Worm (Caenorhabditis elegans) whole organism, L4 larva: ENCODE results near the gene E04D5.4.
A peak's percentile ranks its signal among the peaks of the same experiment; 100 is the strongest.

Source experiments
- R02D3.7 ChIP-seq: fragments of 150-350 bp; sonication (generic microtip); optimal IDR thresholded peaks from 3 replicates; lab custom pipeline; 2014; ENCODE audit warnings: missing biosample characterization, missing genetic modification characterization
- T26A8.4 ChIP-seq: fragments of 200-800 bp; sonication (Bioruptor generic); IDR thresholded peaks from 2 replicates; pipeline ENCODE4 v1.3.6; 2022; ENCODE audit warnings: missing genetic modification characterization, missing compliant biosample characterization
- Y105C5A.15 ChIP-seq: fragments of 200-800 bp; sonication (Bioruptor generic); IDR thresholded peaks from 2 replicates; pipeline ENCODE4 v1.3.6; 2022; ENCODE audit warnings: missing genetic modification characterization, missing compliant biosample characterization
- Y5F2A.4 ChIP-seq: fragments of 200-800 bp; sonication (Bioruptor generic); optimal IDR thresholded peaks from 2 replicates; lab custom pipeline; 2018; ENCODE audit warnings: mild to moderate bottlenecking, missing genetic modification characterization, missing compliant biosample characterization
- aha-1 ChIP-seq: fragments of 150-350 bp; peaks from one replicate; lab custom pipeline; 2014; ENCODE audit warnings: missing biosample characterization, missing genetic modification characterization
- ces-1 ChIP-seq: fragments of 150-350 bp; sonication (generic microtip); optimal IDR thresholded peaks from 4 replicates; lab custom pipeline; 2014; ENCODE audit warnings: missing biosample characterization, missing genetic modification reagents, missing genetic modification characterization
- daf-16 ChIP-seq, 3 experiments: sonication (generic microtip); optimal IDR thresholded peaks; 2 replicates each; lab custom pipeline; 2016 to 2017; ENCODE audit warnings: missing genetic modification characterization in 3 of 3, missing genetic modification reagents in 3 of 3, mild to moderate bottlenecking in 2 of 3, missing compliant biosample characterization in 2 of 3, missing biosample characterization in 1 of 3, moderate library complexity in 1 of 3
- dmd-6 ChIP-seq: fragments of 200-800 bp; sonication (Bioruptor generic); IDR thresholded peaks from 2 replicates; pipeline ENCODE4 v1.3.6; 2022; ENCODE audit warnings: missing genetic modification reagents, missing genetic modification characterization, missing compliant biosample characterization
- dve-1 ChIP-seq: sonication (generic microtip); optimal IDR thresholded peaks from 2 replicates; lab custom pipeline; 2017; ENCODE audit warnings: antibody characterized with exemption, mild to moderate bottlenecking, missing genetic modification characterization, missing compliant biosample characterization; ENCODE audit not compliant: insufficient read depth
- egl-43 ChIP-seq: fragments of 200-800 bp; sonication (Bioruptor generic); IDR thresholded peaks from 2 replicates; pipeline ENCODE4 v1.3.6; 2022; ENCODE audit warnings: missing genetic modification reagents, missing genetic modification characterization, missing compliant biosample characterization
- hlh-11 ChIP-seq: fragments of 200-800 bp; sonication (Bioruptor generic); optimal IDR thresholded peaks from 2 replicates; lab custom pipeline; 2018; ENCODE audit warnings: mild to moderate bottlenecking, missing genetic modification characterization, missing compliant biosample characterization
- lin-15B ChIP-seq: fragments of 150-350 bp; sonication (generic microtip); optimal IDR thresholded peaks from 3 replicates; lab custom pipeline; 2014; ENCODE audit warnings: missing biosample characterization, missing genetic modification characterization
- madf-5 ChIP-seq, 2 experiments: fragments of 200-800 bp; sonication (Bioruptor generic); IDR thresholded peaks; 2 replicates each; pipeline ENCODE4 v1.3.6; 2022; ENCODE audit warnings: missing compliant biosample characterization in 2 of 2, missing genetic modification characterization in 2 of 2
- madf-9 ChIP-seq: fragments of 200-800 bp; sonication (Bioruptor generic); conservative IDR thresholded peaks from 2 replicates; pipeline ENCODE4 v1.3.6; 2022; ENCODE audit warnings: missing genetic modification reagents, missing genetic modification characterization, missing compliant biosample characterization
- mxl-3 ChIP-seq: fragments of 200-800 bp; sonication (Bioruptor generic); optimal IDR thresholded peaks from 2 replicates; lab custom pipeline; 2018; ENCODE audit warnings: mild to moderate bottlenecking, missing genetic modification characterization, missing compliant biosample characterization
- nhr-10 ChIP-seq: fragments of 150-350 bp; optimal IDR thresholded peaks from 2 replicates; lab custom pipeline; 2014; ENCODE audit warnings: missing biosample characterization, missing genetic modification characterization
- nhr-102 ChIP-seq: sonication (generic microtip); optimal IDR thresholded peaks from 2 replicates; lab custom pipeline; 2016; ENCODE audit warnings: mild to moderate bottlenecking, missing genetic modification characterization, moderate library complexity, missing compliant biosample characterization
- nhr-237 ChIP-seq: sonication (generic microtip); optimal IDR thresholded peaks from 2 replicates; lab custom pipeline; 2017; ENCODE audit warnings: missing biosample characterization, missing genetic modification characterization
- nhr-28 ChIP-seq: fragments of 150-350 bp; optimal IDR thresholded peaks from 2 replicates; lab custom pipeline; 2014; ENCODE audit warnings: missing biosample characterization, missing genetic modification characterization
- nhr-76 ChIP-seq: fragments of 150-350 bp; optimal IDR thresholded peaks from 2 replicates; lab custom pipeline; 2014; ENCODE audit warnings: missing biosample characterization, missing genetic modification characterization
- pha-4 ChIP-seq, 2 experiments: fragments of 150-350 bp in 1 of 2; fragments of 200-800 bp in 1 of 2; sonication (Bioruptor generic) in 1 of 2; IDR thresholded peaks in 1 of 2; optimal IDR thresholded peaks in 1 of 2; 2 replicates each; pipeline versions ENCODE4 v1.3.6 to Lab custom; 2014 to 2022; ENCODE audit warnings: missing genetic modification characterization in 2 of 2, missing genetic modification reagents in 2 of 2, missing biosample characterization in 1 of 2, missing compliant biosample characterization in 1 of 2
- php-3 ChIP-seq: fragments of 200-800 bp; sonication (Bioruptor generic); IDR thresholded peaks from 2 replicates; pipeline ENCODE4 v1.3.6; 2022; ENCODE audit warnings: missing genetic modification reagents, missing genetic modification characterization, missing compliant biosample characterization
- pqm-1 ChIP-seq: sonication (generic microtip); optimal IDR thresholded peaks from 2 replicates; lab custom pipeline; 2017; ENCODE audit warnings: missing biosample characterization, missing genetic modification characterization
- unc-130 ChIP-seq: sonication (generic microtip); optimal IDR thresholded peaks from 2 replicates; lab custom pipeline; 2016; ENCODE audit warnings: missing genetic modification reagents, missing genetic modification characterization, missing compliant biosample characterization
- unc-62 ChIP-seq, 3 experiments: fragments of 150-350 bp in 1 of 3; sonication (generic microtip); optimal IDR thresholded peaks in 2 of 3; peaks in 1 of 3; 1 replicate in 1 of 3; 2 replicates in 2 of 3; lab custom pipeline; 2014 to 2017; ENCODE audit warnings: missing biosample characterization in 3 of 3, missing genetic modification characterization in 3 of 3, missing genetic modification reagents in 3 of 3, missing genotype in 1 of 3
- zfp-2 ChIP-seq: sonication (generic microtip); optimal IDR thresholded peaks from 2 replicates; lab custom pipeline; 2016; ENCODE audit warnings: mild to moderate bottlenecking, missing genetic modification characterization, missing compliant biosample characterization
- zip-2 ChIP-seq: fragments of 150-350 bp; optimal IDR thresholded peaks from 2 replicates; lab custom pipeline; 2014; ENCODE audit warnings: missing biosample characterization, missing genetic modification characterization
- ztf-11 ChIP-seq: fragments of 150-350 bp; optimal IDR thresholded peaks from 2 replicates; lab custom pipeline; 2014; ENCODE audit warnings: missing biosample characterization, missing genetic modification characterization
- ztf-7 ChIP-seq: fragments of 150-350 bp; optimal IDR thresholded peaks from 2 replicates; lab custom pipeline; 2014; ENCODE audit warnings: missing biosample characterization, missing genetic modification characterization

The E04D5.4 gene

DNA sequence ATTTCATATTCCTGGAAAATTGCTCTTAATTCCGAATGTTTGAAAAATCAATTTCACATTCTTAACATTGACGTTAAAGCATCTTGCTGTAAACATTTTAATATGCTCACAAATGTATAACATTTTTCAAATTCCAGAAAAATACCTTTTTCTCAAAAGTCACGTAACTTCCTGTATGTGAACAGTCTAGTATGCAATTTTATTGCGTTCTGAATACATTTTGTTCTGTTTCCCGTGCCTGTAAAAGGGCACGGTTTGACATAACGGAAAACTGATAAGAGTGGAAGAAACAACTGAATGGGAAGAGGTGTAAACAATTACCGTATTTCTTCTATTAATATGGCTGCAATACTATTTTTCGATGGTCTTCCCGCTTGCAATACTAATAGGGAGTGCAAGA lies 42.8 kb downstream of the E04D5.4 start (continued):
- TF ChIP-seq nhr-76 (tag; lab: Kevin White, UChicago) (no peak), ztf-7 (tag; lab: Kevin White, UChicago) (no peak), madf-9 (GFP tag; lab: Robert Waterston, UW) (no peak), pqm-1 (tag; lab: Kevin White, UChicago) (peak; percentile 84), unc-130 (GFP tag; lab: Kevin White, UChicago) (no peak)
- TF ChIP-seq, all 104 proteins: peak for 10

DNA sequence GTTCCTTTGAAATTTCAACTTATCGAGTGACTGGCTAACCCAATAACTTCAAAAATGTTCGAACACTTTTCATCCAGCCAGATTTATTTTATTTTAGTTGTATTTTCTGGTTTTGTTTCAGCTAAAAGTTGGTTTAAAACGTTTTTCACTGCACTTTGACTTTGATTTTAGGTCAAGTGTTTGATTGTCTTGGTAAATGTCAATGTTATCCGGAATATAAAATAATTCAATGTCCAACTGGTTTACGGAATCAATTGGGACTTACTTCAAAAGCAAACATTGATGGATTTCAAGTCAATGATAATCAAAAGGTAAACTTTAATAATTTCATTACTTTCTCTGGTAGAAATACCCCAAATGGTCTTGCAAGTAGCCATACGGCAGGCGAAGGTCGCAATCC lies 43.8 kb downstream of the E04D5.4 start:
- TF ChIP-seq unc-62 (GFP tag; optimal IDR thresholded peaks at IDR 0.05 in 1 of 2; lab: Kevin White, UChicago) (peak in 1 of 2 experiments; percentile 91), unc-62 (tag; optimal IDR thresholded peaks at IDR 0.05; lab: Kevin White, UChicago) (no peak), lin-15B (no peak)

DNA sequence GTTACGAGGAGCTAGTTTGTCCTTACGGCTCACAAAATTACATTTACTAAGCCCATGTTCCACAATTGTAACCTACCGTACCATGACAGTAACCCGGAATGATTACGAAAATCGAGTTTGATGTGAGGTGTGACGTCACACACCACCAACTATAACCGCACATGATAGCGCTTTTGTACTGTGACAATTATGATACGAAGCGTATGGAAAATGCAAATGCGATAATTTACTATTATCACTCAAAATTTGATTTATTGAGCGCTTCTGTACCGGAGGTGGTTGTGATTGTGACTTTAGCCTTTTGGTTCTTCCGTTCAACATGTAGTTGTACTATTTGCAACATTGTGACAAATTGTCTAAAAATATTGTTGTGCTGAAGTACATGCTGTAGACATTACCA lies 45.6 kb downstream of the E04D5.4 start:
- TF ChIP-seq unc-62 (GFP tag; optimal IDR thresholded peaks at IDR 0.05 in 1 of 2; lab: Kevin White, UChicago): peak in 1 of 2 experiments; percentile 66
- no peak for TF ChIP-seq unc-62 (tag; optimal IDR thresholded peaks at IDR 0.05; lab: Kevin White, UChicago)
- TF ChIP-seq php-3 (GFP tag; lab: Robert Waterston, UW): peak; percentile 71
- TF ChIP-seq R02D3.7: no peak
- TF ChIP-seq zip-2: no peak
- TF ChIP-seq zfp-2 (tag; lab: Kevin White, UChicago): no peak
- peak; percentile 91 for TF ChIP-seq pqm-1 (tag; lab: Kevin White, UChicago)
- TF ChIP-seq nhr-102: no peak
- no peak for TF ChIP-seq nhr-76 (tag; lab: Kevin White, UChicago)
- TF ChIP-seq ztf-11 (tag; lab: Kevin White, UChicago): no peak
- TF ChIP-seq dmd-6 (GFP tag; lab: Robert Waterston, UW): peak; percentile 61
- TF ChIP-seq T26A8.4: no peak
- TF ChIP-seq hlh-11 (tag; lab: Kevin White, UChicago): peak; percentile 44
- TF ChIP-seq mxl-3: no peak
- no peak for TF ChIP-seq nhr-237 (tag; lab: Kevin White, UChicago)
- peak; percentile 65 for TF ChIP-seq aha-1 (tag; lab: Kevin White, UChicago)
- no peak for TF ChIP-seq Y5F2A.4 (GFP tag; lab: Kevin White, UChicago)
- peak; percentile 76 for TF ChIP-seq nhr-28 (tag; lab: Kevin White, UChicago)
- TF ChIP-seq, all 104 proteins: peak for 7

DNA sequence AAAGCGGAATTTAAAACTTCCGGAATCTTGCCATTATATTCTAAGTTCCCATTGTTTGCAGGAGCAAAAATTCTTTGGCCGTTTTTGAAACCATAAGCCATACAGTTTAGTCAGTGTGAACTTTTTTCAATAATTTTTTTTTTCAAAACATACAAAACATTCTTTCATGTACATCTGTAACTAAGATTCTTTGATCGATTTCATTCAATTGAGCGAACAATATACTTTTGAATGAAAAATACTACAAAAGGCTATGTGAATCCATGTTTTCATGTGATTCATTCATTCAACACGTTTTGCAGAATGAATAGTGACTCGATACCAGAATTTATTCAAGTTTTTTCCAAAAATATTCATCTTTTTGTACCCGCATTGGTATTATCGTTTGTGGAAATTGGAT lies 46.7 kb downstream of the E04D5.4 start, which contains the start of gene ZK666.15:
Gene ZK666.15, plus strand, starts transcription at position 301 of the 400 bp plus-strand sequence.
- no peak for TF ChIP-seq nhr-10
- TF ChIP-seq Y105C5A.15 (GFP tag; lab: Robert Waterston, UW): no peak
- no peak for TF ChIP-seq dmd-6 (GFP tag; lab: Robert Waterston, UW)

DNA sequence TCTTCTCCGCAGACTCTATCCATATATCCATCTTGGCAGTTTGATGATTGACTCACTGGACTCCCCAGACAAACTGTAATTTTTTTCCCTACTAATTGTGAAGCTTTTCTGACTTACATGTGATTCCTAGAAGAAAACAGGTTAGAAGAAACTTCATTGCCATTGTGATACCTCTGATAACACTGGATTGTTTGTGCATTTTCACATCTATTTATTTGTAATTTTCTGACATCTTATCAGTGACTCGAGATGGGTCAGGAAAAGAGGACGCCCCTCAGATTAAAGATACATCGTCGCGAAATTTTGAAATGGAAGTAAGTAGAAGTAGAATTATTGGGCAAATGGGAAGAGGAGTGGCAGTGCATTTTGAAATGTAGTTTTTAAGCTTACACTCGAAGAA lies 50.3 kb downstream of the E04D5.4 start, which contains the start of gene clec-61:
Gene clec-61, minus strand, starts transcription at position 209 of the 400 bp plus-strand sequence.
- TF ChIP-seq pha-4 (GFP tag; IDR thresholded peaks at IDR 0.05; lab: Robert Waterston, UW) (no peak), pha-4 (tag; optimal IDR thresholded peaks at IDR 0.05; lab: Kevin White, UChicago) (no peak), pqm-1 (tag; lab: Kevin White, UChicago) (peak; percentile 23), madf-5 (GFP tag; IDR thresholded peaks at IDR 0.05; lab: Robert Waterston, UW) (no peak), nhr-28 (tag; lab: Kevin White, UChicago) (peak; percentile 58), dve-1 (tag; lab: Kevin White, UChicago) (peak; percentile 18), daf-16 (GFP tag; optimal IDR thresholded peaks at IDR 0.05; lab: Kevin White, UChicago) (no peak), daf-16 (tag; optimal IDR thresholded peaks at IDR 0.05; lab: Kevin White, UChicago) (peak; percentile 87), ces-1 (GFP tag; lab: Kevin White, UChicago) (no peak), egl-43 (GFP tag; lab: Robert Waterston, UW) (no peak)
